Worm (Caenorhabditis elegans) whole organism, midembryonic: ENCODE data around the gene Y54G2A.40.

Source experiments
- T22C8.4 ChIP-seq: fragments of 200-800 bp; sonication (Bioruptor generic); IDR thresholded peaks from 2 replicates; pipeline ENCODE4 v1.3.6; 2022; ENCODE audit warnings: missing genetic modification characterization, missing compliant biosample characterization
- cog-1 ChIP-seq: sonication (generic microtip); optimal IDR thresholded peaks from 2 replicates; lab custom pipeline; 2016; ENCODE audit warnings: missing genetic modification characterization, missing compliant biosample characterization
- flt-1 ChIP-seq: fragments of 200-800 bp; sonication (Bioruptor generic); IDR thresholded peaks from 2 replicates; pipeline ENCODE4 v1.3.6; 2022; ENCODE audit warnings: missing genetic modification characterization, missing compliant biosample characterization
- klf-2 ChIP-seq: fragments of 200-800 bp; sonication (Bioruptor generic); conservative IDR thresholded peaks from 2 replicates; pipeline ENCODE4 v1.3.6; 2022; ENCODE audit warnings: missing genetic modification reagents, missing genetic modification characterization, missing compliant biosample characterization
- ref-1 ChIP-seq: fragments of 200-800 bp; sonication (Bioruptor generic); conservative IDR thresholded peaks from 2 replicates; pipeline ENCODE4 v1.3.6; 2022; ENCODE audit warnings: missing genetic modification reagents, missing genetic modification characterization, missing compliant biosample characterization
- tab-1 ChIP-seq: fragments of 200-800 bp; sonication (Bioruptor generic); IDR thresholded peaks from 2 replicates; pipeline ENCODE4 v1.3.6; 2022; ENCODE audit warnings: missing genetic modification characterization, missing compliant biosample characterization
- ztf-29 ChIP-seq: fragments of 200-800 bp; sonication (Bioruptor generic); IDR thresholded peaks from 2 replicates; pipeline ENCODE4 v1.3.6; 2022; ENCODE audit warnings: missing genetic modification reagents, missing genetic modification characterization, missing compliant biosample characterization

DNA sequence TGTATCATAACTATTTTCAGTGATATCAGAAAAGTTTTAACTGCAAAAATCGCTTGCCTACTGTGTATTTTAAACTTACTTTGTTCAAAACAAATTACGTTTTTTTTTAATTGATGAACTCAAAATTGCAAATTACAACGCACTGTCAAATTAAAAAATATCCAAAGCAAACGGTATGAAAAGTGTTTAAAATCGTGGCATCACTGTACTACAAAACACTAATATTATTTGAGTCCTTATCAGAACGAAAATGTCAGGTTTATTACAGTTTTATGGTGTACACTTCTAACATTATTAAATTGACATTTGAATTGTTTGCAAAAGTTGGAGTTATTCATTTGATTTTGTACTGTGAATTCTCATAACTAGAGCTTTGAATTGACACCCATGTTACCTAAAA, 5.0 kb upstream of the Y54G2A.40 start, which contains the start of gene clec-83:
- TF ChIP-seq cog-1 (tag; lab: Kevin White, UChicago) = no peak
- no peak for TF ChIP-seq ztf-29 (GFP tag; lab: Robert Waterston, UW)
- TF ChIP-seq tab-1 (GFP tag; lab: Robert Waterston, UW) = no peak
- no peak for TF ChIP-seq T22C8.4 (GFP tag; lab: Robert Waterston, UW)
- no peak for TF ChIP-seq flt-1 (GFP tag; lab: Robert Waterston, UW)
- no peak for TF ChIP-seq klf-2 (GFP tag; lab: Robert Waterston, UW)
- TF ChIP-seq ref-1 = no peak
